Fruit fly (Drosophila melanogaster): ENCODE data around the gene Dus2.

Dus2 gene

DNA sequence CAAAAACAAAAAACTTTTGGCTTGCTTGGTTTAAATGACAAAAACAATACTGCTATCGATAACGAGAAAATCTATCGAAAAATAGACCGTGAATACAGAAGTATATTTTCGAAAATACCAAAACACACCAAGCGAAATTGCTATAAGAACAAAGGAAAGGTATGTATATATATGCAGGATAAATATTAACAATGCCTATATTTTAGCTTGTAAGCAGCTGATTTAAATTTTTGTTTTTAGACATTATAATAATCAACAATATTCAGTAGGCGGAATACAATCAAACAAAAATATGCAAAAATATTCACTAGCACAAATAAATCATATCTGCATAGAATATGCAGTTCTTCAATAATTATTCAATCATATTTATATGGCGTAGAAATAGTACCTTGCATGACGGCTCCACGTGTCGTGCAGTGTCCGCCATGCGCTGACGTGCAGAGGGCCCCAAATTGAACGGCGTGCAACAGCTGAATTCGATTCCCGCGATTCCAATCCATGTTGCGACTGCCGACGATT, at the start of gene Dus2, which contains the start of gene Fbxl4 (continued):
- TF ChIP-seq Oli (tag; optimal IDR thresholded peaks at IDR 0.05) (peak; percentile 89), gro (GFP tag; optimal IDR thresholded peaks at IDR 0.05) (peak; percentile 91), CG11085 (GFP tag; IDR thresholded peaks at IDR 0.05) (peak; percentile 91), CG7987 (GFP tag; optimal IDR thresholded peaks at IDR 0.05) (peak; percentile 71), CG2129 (GFP tag; IDR thresholded peaks at IDR 0.05; ENCODE audit: partially characterized antibody) (no peak), CG14441 (GFP tag; IDR thresholded peaks at IDR 0.05) (peak; percentile 91), CG8478 (optimal IDR thresholded peaks at IDR 0.05) (no peak), CG4730 (GFP tag; IDR thresholded peaks at IDR 0.05) (peak; percentile 87), CG12769 (tag; optimal IDR thresholded peaks at IDR 0.05) (no peak), Xbp1 (GFP tag; optimal IDR thresholded peaks at IDR 0.05) (peak; percentile 96), CG34224 (GFP tag; IDR thresholded peaks at IDR 0.05; ENCODE audit: partially characterized antibody) (no peak), crc (GFP tag; optimal IDR thresholded peaks at IDR 0.05) (peak; percentile 49), CG2678 (tag; optimal IDR thresholded peaks at IDR 0.05) (peak; percentile 94), CG12391 (tag; optimal IDR thresholded peaks at IDR 0.05) (peak; percentile 94), CG6791 (GFP tag; IDR thresholded peaks at IDR 0.05; ENCODE audit: partially characterized antibody) (peak; percentile 37; the same call in 1 of the 3 replicates), CG17829 (tag; optimal IDR thresholded peaks at IDR 0.05) (peak; percentile 92), CG1832 (GFP tag; optimal IDR thresholded peaks at IDR 0.05) (no peak), h (optimal IDR thresholded peaks at IDR 0.05) (no peak), CG14965 (GFP tag; optimal IDR thresholded peaks at IDR 0.05; ENCODE audit: borderline replicate concordance) (peak; percentile 23), Atf-2 (GFP tag; optimal IDR thresholded peaks at IDR 0.05) (peak; percentile 88), CG8765 (GFP tag; IDR thresholded peaks at IDR 0.05) (peak; percentile 93), CG30431 (GFP tag; optimal IDR thresholded peaks at IDR 0.05) (peak; percentile 92), CG15269 (tag; optimal IDR thresholded peaks at IDR 0.05) (peak; percentile 88), CG3065 (GFP tag; optimal IDR thresholded peaks at IDR 0.05) (peak; percentile 80), cwo (GFP tag; optimal IDR thresholded peaks at IDR 0.05) (peak; percentile 79), CG10321 (GFP tag; IDR thresholded peaks at IDR 0.05) (peak; percentile 62), CG13296 (GFP tag; optimal IDR thresholded peaks at IDR 0.05) (peak; percentile 84), sima (GFP tag; optimal IDR thresholded peaks at IDR 0.05) (peak; percentile 73), CG15601 (tag; optimal IDR thresholded peaks at IDR 0.05) (peak; percentile 90), CG12071 (GFP tag; optimal IDR thresholded peaks at IDR 0.05) (peak; percentile 77), hkb (optimal IDR thresholded peaks at IDR 0.05) (peak; percentile 90), hkb (GFP tag; IDR thresholded peaks at IDR 0.05) (peak; percentile 89), sr (GFP tag; IDR thresholded peaks at IDR 0.05) (peak; percentile 72; the same call in 2 of the 3 replicates), Rfx (GFP tag; IDR thresholded peaks at IDR 0.05) (peak; percentile 96), Gsc (GFP tag; IDR thresholded peaks at IDR 0.05) (peak; percentile 80), bowl (GFP tag; IDR thresholded peaks at IDR 0.05) (peak; percentile 65), CG2875 (GFP tag; optimal IDR thresholded peaks at IDR 0.05) (peak; percentile 82), CG3838 (GFP tag; optimal IDR thresholded peaks at IDR 0.05) (peak; percentile 78), mirr (GFP tag; optimal IDR thresholded peaks at IDR 0.05) (peak; percentile 73), sc (optimal IDR thresholded peaks at IDR 0.05) (no peak), sc (GFP tag; optimal IDR thresholded peaks at IDR 0.05) (peak; percentile 86), Oaz (GFP tag; IDR thresholded peaks at IDR 0.05) (peak; percentile 86), NfI (GFP tag; optimal IDR thresholded peaks at IDR 0.05) (peak; percentile 89), lmd (GFP tag; IDR thresholded peaks at IDR 0.05) (peak; percentile 94), kay (GFP tag; optimal IDR thresholded peaks at IDR 0.05) (peak; percentile 88), Awh (GFP tag; IDR thresholded peaks at IDR 0.05) (peak; percentile 83), Ravus (GFP tag; IDR thresholded peaks at IDR 0.05) (peak; percentile 72), CG4328 (GFP tag; optimal IDR thresholded peaks at IDR 0.05) (peak; percentile 89), ap (GFP tag; IDR thresholded peaks at IDR 0.05) (peak; percentile 91), CG2889 (GFP tag; IDR thresholded peaks at IDR 0.05) (peak; percentile 86), pb (GFP tag; optimal IDR thresholded peaks at IDR 0.05) (peak; percentile 73), CG30020 (tag; optimal IDR thresholded peaks at IDR 0.05) (peak; percentile 87)

Measured in whole organism, embryonic.